Worm (Caenorhabditis elegans) whole organism, mixed stage, embryonic: ENCODE data around the gene madf-5.

Experiments used
- nhr-237 ChIP-seq: fragments of 150-350 bp; optimal IDR thresholded peaks from 2 replicates; lab custom pipeline; 2014; ENCODE audit warnings: missing biosample characterization, missing genetic modification characterization
- pha-4 ChIP-seq: fragments of 150-350 bp; optimal IDR thresholded peaks from 2 replicates; lab custom pipeline; 2018; ENCODE audit warnings: missing biosample characterization, missing genetic modification reagents, missing genetic modification characterization
- unc-39 ChIP-seq: fragments of 150-350 bp; optimal IDR thresholded peaks from 2 replicates; lab custom pipeline; 2014; ENCODE audit warnings: missing biosample characterization, missing genetic modification characterization
- ztf-11 ChIP-seq: fragments of 150-350 bp; optimal IDR thresholded peaks from 2 replicates; lab custom pipeline; 2014; ENCODE audit warnings: missing biosample characterization, missing genetic modification characterization

- no peak for TF ChIP-seq pha-4 (tag; lab: Kevin White, UChicago)
- TF ChIP-seq ztf-11: no peak
- no peak for TF ChIP-seq nhr-237 (tag; lab: Kevin White, UChicago)
- no peak for TF ChIP-seq unc-39 (tag; lab: Kevin White, UChicago)
Measured at ce11 chrII:14534000-14534399, 39.4 kb upstream of the madf-5 start, which contains the start of gene C04H5.1.
